Fruit fly (Drosophila melanogaster) whole organism, embryonic: ENCODE data around the gene CG44362.

Experiments used
- ATbp ChIP-seq: fragments of 200-800 bp; sonication (Bioruptor generic); optimal IDR thresholded peaks from 2 replicates; lab custom pipeline; 2017; ENCODE audit warnings: missing biosample characterization, mild to moderate bottlenecking, missing genetic modification characterization, missing genetic modification reagents
- Abd-B ChIP-seq: fragments of 200-800 bp; sonication (Bioruptor generic); optimal IDR thresholded peaks from 2 replicates; lab custom pipeline; 2018; ENCODE audit warnings: missing biosample characterization, mild to moderate bottlenecking, missing genetic modification characterization, moderate library complexity
- Atf-2 ChIP-seq: fragments of 200-800 bp; sonication (Bioruptor generic); optimal IDR thresholded peaks from 2 replicates; lab custom pipeline; 2016; ENCODE audit warnings: missing biosample characterization, missing genetic modification characterization
- Bteb2 ChIP-seq: fragments of 200-800 bp; sonication (Bioruptor generic); optimal IDR thresholded peaks from 2 replicates; lab custom pipeline; 2016; ENCODE audit warnings: missing biosample characterization, missing genetic modification characterization
- C15 ChIP-seq: fragments of 200-800 bp; sonication (Bioruptor generic); IDR thresholded peaks from 3 replicates; pipeline ENCODE4 v1.3.6; 2022; ENCODE audit warnings: missing biosample characterization, missing genetic modification characterization
- CG10209 ChIP-seq: fragments of 200-800 bp; sonication (Bioruptor generic); optimal IDR thresholded peaks from 3 replicates; lab custom pipeline; 2017; ENCODE audit warnings: missing biosample characterization, mild to moderate bottlenecking, missing genetic modification characterization, missing genetic modification reagents
- CG11085 ChIP-seq: fragments of 200-800 bp; sonication (Bioruptor generic); IDR thresholded peaks from 2 replicates; pipeline ENCODE4 v1.3.6; 2022; ENCODE audit warnings: missing biosample characterization, missing genetic modification characterization
- CG11560 ChIP-seq: fragments of 200-800 bp; sonication (Bioruptor generic); IDR thresholded peaks from 3 replicates; pipeline ENCODE4 v1.3.6; 2022; ENCODE audit warnings: missing biosample characterization, missing genetic modification characterization
- CG15073 ChIP-seq: fragments of 200-800 bp; sonication (Bioruptor generic); optimal IDR thresholded peaks from 2 replicates; lab custom pipeline; 2016; ENCODE audit warnings: missing biosample characterization, missing genetic modification characterization
- CG15601 ChIP-seq: fragments of 200-800 bp; sonication (Bioruptor generic); optimal IDR thresholded peaks from 3 replicates; lab custom pipeline; 2019; ENCODE audit warnings: missing biosample characterization, mild to moderate bottlenecking, missing genetic modification characterization, moderate library complexity
- CG1603 ChIP-seq: fragments of 200-800 bp; sonication (Bioruptor generic); optimal IDR thresholded peaks from 2 replicates; lab custom pipeline; 2019; ENCODE audit warnings: missing biosample characterization, mild to moderate bottlenecking, missing genetic modification characterization, moderate library complexity
- CG2120 ChIP-seq: fragments of 200-800 bp; sonication (Bioruptor generic); optimal IDR thresholded peaks from 3 replicates; lab custom pipeline; 2016; ENCODE audit warnings: missing biosample characterization, missing genetic modification characterization
- CG31224 ChIP-seq: fragments of 200-800 bp; sonication (Bioruptor generic); IDR thresholded peaks from 2 replicates; pipeline ENCODE4 v1.3.6; 2022; ENCODE audit warnings: missing biosample characterization, missing genetic modification characterization
- CG3163 ChIP-seq: fragments of 200-800 bp; sonication (Bioruptor generic); optimal IDR thresholded peaks from 3 replicates; lab custom pipeline; 2016; ENCODE audit warnings: missing biosample characterization, missing genetic modification characterization
- CG34422 ChIP-seq: fragments of 200-800 bp; sonication (Bioruptor generic); IDR thresholded peaks from 3 replicates; pipeline ENCODE4 v1.3.6; 2022; ENCODE audit warnings: missing biosample characterization, missing genetic modification characterization
- CG3847 ChIP-seq: fragments of 200-800 bp; sonication (Bioruptor generic); IDR thresholded peaks from 2 replicates; pipeline ENCODE4 v1.3.6; 2022; ENCODE audit warnings: missing biosample characterization, missing genetic modification characterization
- CG4360 ChIP-seq: fragments of 200-800 bp; sonication (Bioruptor generic); IDR thresholded peaks from 2 replicates; pipeline ENCODE4 v1.3.6; 2022; ENCODE audit warnings: missing biosample characterization, missing genetic modification characterization
- CG4730 ChIP-seq: fragments of 200-800 bp; sonication (Bioruptor generic); IDR thresholded peaks from 2 replicates; pipeline ENCODE4 v1.3.6; 2022; ENCODE audit warnings: missing biosample characterization, missing genetic modification characterization
- CG6683 ChIP-seq: fragments of 200-800 bp; sonication (Bioruptor generic); optimal IDR thresholded peaks from 2 replicates; lab custom pipeline; 2017; ENCODE audit warnings: missing biosample characterization, mild to moderate bottlenecking, missing genetic modification characterization, missing genetic modification reagents
- CG6689 ChIP-seq: fragments of 200-800 bp; sonication (Bioruptor generic); IDR thresholded peaks from 2 replicates; pipeline ENCODE4 v1.3.6; 2022; ENCODE audit warnings: missing biosample characterization, missing genetic modification characterization
- CG7372 ChIP-seq: fragments of 200-800 bp; sonication (Bioruptor generic); IDR thresholded peaks from 2 replicates; pipeline ENCODE4 v1.3.6; 2022; ENCODE audit warnings: missing biosample characterization, missing genetic modification characterization
- CG7963 ChIP-seq: fragments of 200-800 bp; sonication (Bioruptor generic); IDR thresholded peaks from 3 replicates; pipeline ENCODE4 v1.3.6; 2022; ENCODE audit warnings: missing biosample characterization, missing genetic modification characterization; ENCODE audit not compliant: partially characterized antibody
- CG8388 ChIP-seq: fragments of 200-800 bp; sonication (Bioruptor generic); optimal IDR thresholded peaks from 2 replicates; lab custom pipeline; 2019; ENCODE audit warnings: missing biosample characterization, mild to moderate bottlenecking, missing genetic modification characterization, moderate library complexity
- CTCF ChIP-seq: fragments of 200-800 bp; sonication (Bioruptor generic); optimal IDR thresholded peaks from 2 replicates; lab custom pipeline; 2017; ENCODE audit warnings: missing biosample characterization, mild to moderate bottlenecking, missing genetic modification characterization, moderate library complexity
- CoRest ChIP-seq: fragments of 200-800 bp; sonication (Bioruptor generic); optimal IDR thresholded peaks from 3 replicates; lab custom pipeline; 2018; ENCODE audit warnings: missing biosample characterization, mild to moderate bottlenecking, missing genetic modification characterization, moderate library complexity
- D19B ChIP-seq: fragments of 200-800 bp; sonication (Bioruptor generic); optimal IDR thresholded peaks from 2 replicates; lab custom pipeline; 2017; ENCODE audit warnings: missing biosample characterization, mild to moderate bottlenecking, missing genetic modification characterization
- Dad ChIP-seq: fragments of 200-800 bp; sonication (Bioruptor generic); optimal IDR thresholded peaks from 3 replicates; lab custom pipeline; 2016; ENCODE audit warnings: missing biosample characterization, missing genetic modification characterization
- Dip2 ChIP-seq: fragments of 200-800 bp; sonication (Bioruptor generic); IDR thresholded peaks from 2 replicates; pipeline ENCODE4 v1.3.6; 2022; ENCODE audit warnings: missing biosample characterization, missing genetic modification characterization
- Drgx ChIP-seq: fragments of 200-800 bp; sonication (Bioruptor generic); IDR thresholded peaks from 2 replicates; pipeline ENCODE4 v1.3.6; 2022; ENCODE audit warnings: missing biosample characterization, missing genetic modification characterization
- Hmr ChIP-seq: fragments of 200-800 bp; sonication (Bioruptor generic); optimal IDR thresholded peaks from 3 replicates; lab custom pipeline; 2017; ENCODE audit warnings: mild to moderate bottlenecking, missing biosample characterization, missing genetic modification reagents, missing genetic modification characterization
- Lpt ChIP-seq: fragments of >200 bp; optimal IDR thresholded peaks from 2 replicates; lab custom pipeline; 2018; ENCODE audit warnings: missing biosample characterization, missing genetic modification characterization
- Neu2 ChIP-seq: fragments of 200-800 bp; sonication (Bioruptor generic); optimal IDR thresholded peaks from 3 replicates; lab custom pipeline; 2016; ENCODE audit warnings: missing biosample characterization, missing genetic modification characterization, borderline replicate concordance
- Opbp ChIP-seq: fragments of 200-800 bp; sonication (Bioruptor generic); IDR thresholded peaks from 3 replicates; pipeline ENCODE4 v1.3.6; 2022; ENCODE audit warnings: missing biosample characterization, missing genetic modification characterization; ENCODE audit not compliant: partially characterized antibody
- Six4 ChIP-seq: fragments of 200-800 bp; sonication (Bioruptor generic); optimal IDR thresholded peaks from 2 replicates; lab custom pipeline; 2016; ENCODE audit warnings: missing biosample characterization, missing genetic modification characterization
- TFAM ChIP-seq: fragments of 200-800 bp; sonication (Bioruptor generic); optimal IDR thresholded peaks from 2 replicates; lab custom pipeline; 2017; ENCODE audit warnings: missing biosample characterization, missing genetic modification characterization, inconsistent platforms
- ac ChIP-seq: fragments of 200-800 bp; sonication (Bioruptor generic); optimal IDR thresholded peaks from 3 replicates; lab custom pipeline; 2017; ENCODE audit warnings: missing biosample characterization, mild to moderate bottlenecking, missing genetic modification characterization
- aop ChIP-seq: fragments of 200-800 bp; sonication (Bioruptor generic); IDR thresholded peaks from 2 replicates; pipeline ENCODE4 v1.3.6; 2022; ENCODE audit warnings: missing biosample characterization, missing genetic modification characterization
- cwo ChIP-seq: fragments of 200-800 bp; sonication (Bioruptor generic); optimal IDR thresholded peaks from 3 replicates; lab custom pipeline; 2017; ENCODE audit warnings: missing biosample characterization, missing genetic modification characterization, mild to moderate bottlenecking, moderate library complexity, missing genetic modification reagents
- dm ChIP-seq: fragments of 200-800 bp; sonication (Bioruptor generic); optimal IDR thresholded peaks from 3 replicates; lab custom pipeline; 2016; ENCODE audit warnings: missing biosample characterization, missing genetic modification characterization
- gro ChIP-seq: fragments of 200-800 bp; sonication (Bioruptor generic); optimal IDR thresholded peaks from 2 replicates; lab custom pipeline; 2016; ENCODE audit warnings: missing biosample characterization, missing genetic modification characterization
- knrl ChIP-seq: fragments of 200-800 bp; sonication (Bioruptor generic); IDR thresholded peaks from 3 replicates; pipeline ENCODE4 v1.3.6; 2022; ENCODE audit warnings: missing biosample characterization, missing genetic modification characterization; ENCODE audit not compliant: partially characterized antibody
- p53 ChIP-seq: fragments of 200-800 bp; sonication (Bioruptor generic); optimal IDR thresholded peaks from 2 replicates; lab custom pipeline; 2016; ENCODE audit warnings: missing biosample characterization, missing genetic modification characterization
- pum ChIP-seq: fragments of 200-800 bp; sonication (Bioruptor generic); optimal IDR thresholded peaks from 2 replicates; lab custom pipeline; 2016; ENCODE audit warnings: missing biosample characterization, missing genetic modification characterization
- sc ChIP-seq, 3 experiments: fragments of >200 bp in 2 of 3; fragments of 200-800 bp in 1 of 3; sonication (Bioruptor generic) in 1 of 3; optimal IDR thresholded peaks; 2 replicates in 2 of 3; 3 replicates in 1 of 3; lab custom pipeline; 2017; ENCODE audit warnings: mild to moderate bottlenecking in 1 of 3, missing biosample characterization in 1 of 3, missing genetic modification characterization in 1 of 3, missing genetic modification reagents in 1 of 3
- sr ChIP-seq: fragments of 200-800 bp; sonication (Bioruptor generic); IDR thresholded peaks from 3 replicates; pipeline ENCODE4 v1.3.6; 2022; ENCODE audit warnings: missing biosample characterization, missing genetic modification characterization
- twi ChIP-seq: fragments of 200-800 bp; optimal IDR thresholded peaks from 2 replicates; lab custom pipeline; 2019; ENCODE audit warnings: missing biosample characterization, mild to moderate bottlenecking, missing genetic modification characterization, moderate library complexity
- tx ChIP-seq: fragments of 200-800 bp; sonication (Bioruptor generic); optimal IDR thresholded peaks from 2 replicates; lab custom pipeline; 2016; ENCODE audit warnings: missing biosample characterization, missing genetic modification characterization
- vfl ChIP-seq: fragments of 200-800 bp; sonication (Bioruptor generic); optimal IDR thresholded peaks from 2 replicates; lab custom pipeline; 2016; ENCODE audit warnings: missing biosample characterization, missing genetic modification characterization
- zen2 ChIP-seq: fragments of 200-800 bp; sonication (Bioruptor generic); IDR thresholded peaks from 3 replicates; pipeline ENCODE4 v1.3.6; 2022; ENCODE audit warnings: missing biosample characterization, missing genetic modification characterization; ENCODE audit not compliant: partially characterized antibody
- zfh2 ChIP-seq: fragments of 200-800 bp; sonication (Bioruptor generic); optimal IDR thresholded peaks from 2 replicates; lab custom pipeline; 2016; ENCODE audit warnings: missing biosample characterization, missing genetic modification characterization

Gene CG44362

DNA sequence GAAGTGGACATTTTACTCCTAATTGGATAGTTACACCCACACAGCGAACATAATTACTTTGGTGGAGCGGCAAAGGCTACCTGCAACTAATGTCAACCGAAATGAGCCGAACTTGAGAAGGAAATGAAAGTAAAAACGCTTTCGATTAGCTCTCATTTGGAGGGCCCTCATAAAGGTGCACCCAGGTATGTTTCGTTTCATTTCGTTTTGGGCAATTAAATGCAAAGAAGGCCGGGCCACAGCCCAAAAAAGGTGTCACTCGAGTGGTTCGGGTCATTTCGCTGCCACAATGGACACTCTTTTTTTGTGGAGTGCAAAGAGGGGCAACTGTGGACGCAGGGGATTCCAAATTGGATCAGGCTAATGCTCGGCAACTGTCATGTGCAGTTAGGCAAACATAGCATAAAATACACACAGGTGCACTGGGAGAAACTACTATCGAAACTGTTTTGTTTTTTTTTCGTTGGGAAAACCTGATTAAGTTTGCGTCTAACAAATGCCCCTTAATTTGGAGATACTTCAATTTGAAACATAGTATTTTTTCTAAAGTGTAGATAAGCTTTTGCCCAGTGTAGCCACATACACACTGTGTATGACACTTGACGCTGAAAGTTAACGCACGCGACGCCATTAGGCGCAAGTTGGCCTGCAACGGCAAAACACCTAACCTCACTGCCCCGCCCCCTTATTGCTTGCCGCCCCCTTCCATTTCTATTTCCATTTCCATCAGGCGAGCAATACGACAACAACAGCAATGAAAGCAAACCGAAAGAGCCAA, 19.3 kb downstream of the CG44362 start (continued):
- TF ChIP-seq CG11560 (tag; lab: Robert Waterston, UW) (peak; percentile 46; the same call in 2 of the 3 replicates), zfh2 (GFP tag; lab: Kevin White, UChicago) (no peak), gro (GFP tag; lab: Kevin White, UChicago) (no peak), CG15073 (GFP tag; lab: Kevin White, UChicago) (peak; percentile 18), TFAM (GFP tag; lab: Kevin White, UChicago) (peak; percentile 56), CG3163 (GFP tag; lab: Kevin White, UChicago) (peak; percentile 69), Dip2 (GFP tag; lab: Robert Waterston, UW) (peak; percentile 49), CG8388 (GFP tag; lab: Kevin White, UChicago) (peak; percentile 89), ac (GFP tag; lab: Kevin White, UChicago) (peak; percentile 63), knrl (no peak), Abd-B (GFP tag; lab: Kevin White, UChicago) (peak; percentile 78), Neu2 (GFP tag; lab: Kevin White, UChicago) (peak; percentile 16), CG7372 (peak; percentile 87), tx (peak; percentile 78), CG3847 (GFP tag; lab: Robert Waterston, UW) (peak; percentile 70), Dad (GFP tag; lab: Kevin White, UChicago) (peak; percentile 66), CG11085 (GFP tag; lab: Robert Waterston, UW) (peak; percentile 63), CG4360 (GFP tag; lab: Robert Waterston, UW) (peak; percentile 86), dm (GFP tag; lab: Kevin White, UChicago) (peak; percentile 75), CG6683 (GFP tag; lab: Kevin White, UChicago) (no peak), D19B (GFP tag; lab: Kevin White, UChicago) (no peak), Hmr (GFP tag; lab: Kevin White, UChicago) (peak; percentile 32), p53 (GFP tag; lab: Kevin White, UChicago) (peak; percentile 86), vfl (GFP tag; lab: Kevin White, UChicago) (peak; percentile 51), CoRest (tag; lab: Kevin White, UChicago) (peak; percentile 81), CG15601 (tag; lab: Kevin White, UChicago) (peak; percentile 84), pum (peak; percentile 88), cwo (GFP tag; lab: Kevin White, UChicago) (no peak), CG6689 (GFP tag; lab: Robert Waterston, UW) (peak; percentile 93), Drgx (GFP tag; lab: Robert Waterston, UW) (peak; percentile 85), CG2120 (GFP tag; lab: Kevin White, UChicago) (no peak), sr (GFP tag; lab: Robert Waterston, UW) (peak; percentile 80), CTCF (GFP tag; lab: Kevin White, UChicago) (peak; percentile 33), Atf-2 (GFP tag; lab: Kevin White, UChicago) (peak; percentile 78), Lpt (GFP tag; lab: Kevin White, UChicago) (no peak), CG7963 (GFP tag; lab: Robert Waterston, UW) (no peak), Bteb2 (GFP tag; lab: Kevin White, UChicago) (peak; percentile 12), ATbp (peak; percentile 87), C15 (peak; percentile 84; the same call in 2 of the 3 replicates), CG31224 (GFP tag; lab: Robert Waterston, UW) (peak; percentile 71), sc (optimal IDR thresholded peaks at IDR 0.05; lab: Kevin White, UChicago) (no peak), sc (GFP tag; optimal IDR thresholded peaks at IDR 0.05; lab: Kevin White, UChicago) (peak; percentile 75), Six4 (GFP tag; lab: Kevin White, UChicago) (peak; percentile 78), zen2 (GFP tag; lab: Robert Waterston, UW) (no peak), CG10209 (peak; percentile 81), CG1603 (tag; lab: Kevin White, UChicago) (peak; percentile 96), twi (tag; lab: Kevin White, UChicago) (no peak), aop (GFP tag; lab: Robert Waterston, UW) (peak; percentile 89), CG34422 (GFP tag; lab: Robert Waterston, UW) (peak; percentile 93), Opbp (GFP tag; lab: Robert Waterston, UW) (no peak), CG4730 (peak; percentile 91)
